Fruit fly (Drosophila melanogaster): ENCODE results near the gene cindr.
A peak's percentile ranks its signal among the peaks of the same experiment; 100 is the strongest.

Gene cindr

dm6 chr3R:30842639-30843476 lies 34.4 kb downstream of the cindr start (continued):
- TF ChIP-seq Gug (GFP tag; IDR thresholded peaks at IDR 0.05): no peak
- peak; percentile 87 for TF ChIP-seq Ets96B (tag; optimal IDR thresholded peaks at IDR 0.05)
- TF ChIP-seq CG32006 (GFP tag; optimal IDR thresholded peaks at IDR 0.05): peak; percentile 11
- TF ChIP-seq Hr4 (GFP tag; optimal IDR thresholded peaks at IDR 0.05): no peak
- TF ChIP-seq CG6854 (GFP tag; optimal IDR thresholded peaks at IDR 0.05): no peak
- TF ChIP-seq OdsH (GFP tag; optimal IDR thresholded peaks at IDR 0.05): peak; percentile 65
- peak; percentile 77 for TF ChIP-seq fd59A (GFP tag; optimal IDR thresholded peaks at IDR 0.05)
- peak; percentile 33 for TF ChIP-seq CG16779 (tag; optimal IDR thresholded peaks at IDR 0.05)
- TF ChIP-seq CG11902 (GFP tag; optimal IDR thresholded peaks at IDR 0.05): peak; percentile 27
- TF ChIP-seq CG8119 (GFP tag; IDR thresholded peaks at IDR 0.05): 0 out of 3 replicates have a peak, but pooled peaks have one; percentile 33
- peak; percentile 59 for TF ChIP-seq CG6792 (GFP tag; optimal IDR thresholded peaks at IDR 0.05)
- no peak for TF ChIP-seq CG7368 (GFP tag; optimal IDR thresholded peaks at IDR 0.05)
- peak; percentile 86 for TF ChIP-seq Eip78C (GFP tag)
- no peak for TF ChIP-seq vri (GFP tag; optimal IDR thresholded peaks at IDR 0.05)
- no peak for TF ChIP-seq Ets21C (GFP tag; optimal IDR thresholded peaks at IDR 0.05)
- TF ChIP-seq Eip75B (GFP tag; optimal IDR thresholded peaks at IDR 0.05): no peak
- TF ChIP-seq Eip93F (GFP tag; optimal IDR thresholded peaks at IDR 0.05): no peak
- TF ChIP-seq CG6276 (GFP tag; optimal IDR thresholded peaks at IDR 0.05): no peak
- peak; percentile 32 for TF ChIP-seq CG8319 (GFP tag; optimal IDR thresholded peaks at IDR 0.05)
- peak; percentile 32 for TF ChIP-seq Sox15 (GFP tag; optimal IDR thresholded peaks at IDR 0.05)
- no peak for TF ChIP-seq eg (GFP tag; IDR thresholded peaks at IDR 0.05)
- TF ChIP-seq Hr39 (GFP tag; optimal IDR thresholded peaks at IDR 0.05): no peak
- TF ChIP-seq topi (GFP tag; optimal IDR thresholded peaks at IDR 0.05): peak; percentile 40
- TF ChIP-seq CG11294 (GFP tag; IDR thresholded peaks at IDR 0.05): no peak
- peak; percentile 36 for TF ChIP-seq svp (GFP tag)
- peak; percentile 53 for TF ChIP-seq CG9139 (GFP tag; optimal IDR thresholded peaks at IDR 0.05)
- peak; percentile 24 for TF ChIP-seq CG31627 (GFP tag; optimal IDR thresholded peaks at IDR 0.05)
- 0 out of 3 replicates have a peak, but pooled peaks have one; percentile 6 for TF ChIP-seq CG6163 (GFP tag; IDR thresholded peaks at IDR 0.05)
- TF ChIP-seq CG10631 (GFP tag; optimal IDR thresholded peaks at IDR 0.05): peak; percentile 75
- TF ChIP-seq achi (GFP tag; optimal IDR thresholded peaks at IDR 0.05): peak; percentile 46
- TF ChIP-seq pdm3 (GFP tag; optimal IDR thresholded peaks at IDR 0.05): no peak
- peak; percentile 52 for TF ChIP-seq Sox102F (GFP tag; optimal IDR thresholded peaks at IDR 0.05)

- TF ChIP-seq CG9139 (GFP tag; optimal IDR thresholded peaks at IDR 0.05) (no peak), cyc (GFP tag; optimal IDR thresholded peaks at IDR 0.05) (peak; percentile 53), CG3032 (tag; optimal IDR thresholded peaks at IDR 0.05) (peak; percentile 60), dac (GFP tag; optimal IDR thresholded peaks at IDR 0.05) (no peak), fd59A (GFP tag; optimal IDR thresholded peaks at IDR 0.05) (peak; percentile 3), esn (GFP tag; optimal IDR thresholded peaks at IDR 0.05) (peak; percentile 78), dsx (GFP tag; optimal IDR thresholded peaks at IDR 0.05; ENCODE audit: poor library complexity, severe bottlenecking) (peak; percentile 36), lz (GFP tag; optimal IDR thresholded peaks at IDR 0.05) (peak; percentile 71), CG31627 (GFP tag; optimal IDR thresholded peaks at IDR 0.05) (peak; percentile 65), CG8632 (GFP tag; optimal IDR thresholded peaks at IDR 0.05) (peak; percentile 51), Met (GFP tag; optimal IDR thresholded peaks at IDR 0.05) (peak; percentile 81), CG6276 (GFP tag; optimal IDR thresholded peaks at IDR 0.05) (no peak), CG11762 (GFP tag; optimal IDR thresholded peaks at IDR 0.05; ENCODE audit: insufficient read depth) (peak; percentile 16), CG7368 (GFP tag; optimal IDR thresholded peaks at IDR 0.05) (no peak), achi (GFP tag; optimal IDR thresholded peaks at IDR 0.05) (peak; percentile 14), Eip93F (GFP tag; optimal IDR thresholded peaks at IDR 0.05) (no peak), OdsH (GFP tag; optimal IDR thresholded peaks at IDR 0.05) (peak; percentile 47), CG10631 (GFP tag; optimal IDR thresholded peaks at IDR 0.05) (peak; percentile 7), Gug (GFP tag; IDR thresholded peaks at IDR 0.05) (peak; percentile 12; the same call in 1 of the 2 replicates), Eip75B (GFP tag; optimal IDR thresholded peaks at IDR 0.05) (peak; percentile 39), Sox14 (GFP tag; optimal IDR thresholded peaks at IDR 0.05) (no peak), CG6854 (GFP tag; optimal IDR thresholded peaks at IDR 0.05) (no peak), Blimp-1 (GFP tag; optimal IDR thresholded peaks at IDR 0.05) (no peak), CG8119 (GFP tag; IDR thresholded peaks at IDR 0.05) (no peak), CG6808 (GFP tag; optimal IDR thresholded peaks at IDR 0.05) (no peak), Lpt (GFP tag; optimal IDR thresholded peaks at IDR 0.05) (no peak), CG6163 (GFP tag; IDR thresholded peaks at IDR 0.05) (0 out of 3 replicates have a peak, but pooled peaks have one; percentile 42), vri (GFP tag; optimal IDR thresholded peaks at IDR 0.05) (no peak), CG6792 (GFP tag; optimal IDR thresholded peaks at IDR 0.05) (peak; percentile 43), CG4318 (GFP tag; optimal IDR thresholded peaks at IDR 0.05) (no peak), ss (GFP tag; optimal IDR thresholded peaks at IDR 0.05) (peak in 1 of 2 experiments; percentile 45)
These were observed 35.3 kb downstream of the cindr start for dm6 chr3R:30843709-30844108.
